Worm (Caenorhabditis elegans) whole organism, L2 larva: ENCODE results near the gene ZK596.2.

Experiments used
- C34F6.9 ChIP-seq: fragments of 150-350 bp; optimal IDR thresholded peaks from 2 replicates; lab custom pipeline; 2014; ENCODE audit warnings: missing biosample characterization, missing genetic modification characterization
- F13H6.1 ChIP-seq: sonication (generic microtip); optimal IDR thresholded peaks from 2 replicates; lab custom pipeline; 2016; ENCODE audit warnings: missing genetic modification characterization, missing compliant biosample characterization
- R02D3.7 ChIP-seq: fragments of 150-350 bp; optimal IDR thresholded peaks from 2 replicates; lab custom pipeline; 2014; ENCODE audit warnings: missing biosample characterization, missing genetic modification characterization
- Y55F3AM.14 ChIP-seq: fragments of 200-800 bp; sonication (Bioruptor generic); optimal IDR thresholded peaks from 2 replicates; lab custom pipeline; 2018; ENCODE audit warnings: mild to moderate bottlenecking, missing genetic modification characterization, missing compliant biosample characterization
- ZK546.5 ChIP-seq: sonication (generic microtip); optimal IDR thresholded peaks from 2 replicates; lab custom pipeline; 2017; ENCODE audit warnings: missing biosample characterization, missing genetic modification characterization
- alr-1 ChIP-seq: fragments of 150-350 bp; optimal IDR thresholded peaks from 2 replicates; lab custom pipeline; 2014; ENCODE audit warnings: missing biosample characterization, missing genetic modification characterization
- aly-2 ChIP-seq: fragments of 150-350 bp; optimal IDR thresholded peaks from 2 replicates; lab custom pipeline; 2014; ENCODE audit warnings: missing biosample characterization, missing genetic modification characterization
- ama-1 ChIP-seq: fragments of 150-350 bp; optimal IDR thresholded peaks from 2 replicates; lab custom pipeline; 2018; ENCODE audit warnings: inconsistent platforms
- ceh-16 ChIP-seq: fragments of 150-350 bp; optimal IDR thresholded peaks from 2 replicates; lab custom pipeline; 2014; ENCODE audit warnings: missing biosample characterization, missing genetic modification characterization
- ceh-82 ChIP-seq: fragments of 150-350 bp; optimal IDR thresholded peaks from 2 replicates; lab custom pipeline; 2014; ENCODE audit warnings: missing biosample characterization, missing genetic modification characterization
- crh-2 ChIP-seq: sonication (generic microtip); optimal IDR thresholded peaks from 2 replicates; lab custom pipeline; 2017; ENCODE audit warnings: missing biosample characterization, missing genetic modification characterization
- dmd-4 ChIP-seq: sonication (generic microtip); optimal IDR thresholded peaks from 2 replicates; lab custom pipeline; 2017; ENCODE audit warnings: missing biosample characterization, missing genetic modification characterization
- egl-27 ChIP-seq: sonication (generic microtip); optimal IDR thresholded peaks from 3 replicates; lab custom pipeline; 2017; ENCODE audit warnings: missing biosample characterization, missing genetic modification reagents, missing genetic modification characterization
- elt-1 ChIP-seq: fragments of 150-350 bp; optimal IDR thresholded peaks from 2 replicates; lab custom pipeline; 2014; ENCODE audit warnings: missing biosample characterization, missing genetic modification characterization
- elt-3 ChIP-seq: sonication (generic microtip); optimal IDR thresholded peaks from 2 replicates; lab custom pipeline; 2017; ENCODE audit warnings: missing biosample characterization, missing genetic modification characterization
- gmeb-1 ChIP-seq: fragments of 150-350 bp; optimal IDR thresholded peaks from 2 replicates; lab custom pipeline; 2014; ENCODE audit warnings: missing biosample characterization, missing genetic modification characterization
- lin-11 ChIP-seq: fragments of 150-350 bp; sonication (generic microtip); optimal IDR thresholded peaks from 2 replicates; lab custom pipeline; 2014; ENCODE audit warnings: missing biosample characterization, missing genetic modification characterization, inconsistent platforms, mixed read lengths
- lin-13 ChIP-seq: fragments of 150-350 bp; optimal IDR thresholded peaks from 2 replicates; lab custom pipeline; 2014; ENCODE audit warnings: missing biosample characterization, missing genetic modification reagents, missing genetic modification characterization
- lin-39 ChIP-seq: fragments of 150-350 bp; optimal IDR thresholded peaks from 2 replicates; lab custom pipeline; 2014; ENCODE audit warnings: missing biosample characterization, missing genetic modification reagents, missing genetic modification characterization
- lsy-2 ChIP-seq, 2 experiments: fragments of 150-350 bp in 1 of 2; sonication (generic microtip) in 1 of 2; optimal IDR thresholded peaks; 2 replicates each; lab custom pipeline; 2014 to 2017; ENCODE audit warnings: missing biosample characterization in 2 of 2, missing genetic modification characterization in 2 of 2
- mab-5 ChIP-seq: fragments of 150-350 bp; optimal IDR thresholded peaks from 2 replicates; lab custom pipeline; 2014; ENCODE audit warnings: missing biosample characterization, missing genetic modification characterization
- mbf-1 ChIP-seq: sonication (generic microtip); optimal IDR thresholded peaks from 2 replicates; lab custom pipeline; 2017; ENCODE audit warnings: missing biosample characterization, missing genetic modification characterization
- mdl-1 ChIP-seq, 2 experiments: fragments of 150-350 bp in 1 of 2; sonication (generic microtip) in 1 of 2; optimal IDR thresholded peaks; 2 replicates each; lab custom pipeline; 2017; ENCODE audit warnings: missing biosample characterization in 2 of 2, missing genetic modification characterization in 2 of 2
- nhr-10 ChIP-seq: sonication (generic microtip); optimal IDR thresholded peaks from 2 replicates; lab custom pipeline; 2017; ENCODE audit warnings: missing biosample characterization, missing genetic modification characterization
- nhr-11 ChIP-seq: fragments of 150-350 bp; optimal IDR thresholded peaks from 2 replicates; lab custom pipeline; 2014; ENCODE audit warnings: missing biosample characterization, missing genetic modification characterization
- nhr-12 ChIP-seq: fragments of 150-350 bp; optimal IDR thresholded peaks from 2 replicates; lab custom pipeline; 2014; ENCODE audit warnings: missing biosample characterization, missing genetic modification characterization
- nhr-129 ChIP-seq: fragments of 150-350 bp; optimal IDR thresholded peaks from 2 replicates; lab custom pipeline; 2014; ENCODE audit warnings: missing biosample characterization, missing genetic modification characterization
- nhr-21 ChIP-seq: fragments of 150-350 bp; optimal IDR thresholded peaks from 2 replicates; lab custom pipeline; 2014; ENCODE audit warnings: missing biosample characterization, missing genetic modification characterization
- nhr-23 ChIP-seq: fragments of 150-350 bp; optimal IDR thresholded peaks from 2 replicates; lab custom pipeline; 2014; ENCODE audit warnings: missing biosample characterization, missing genetic modification reagents, missing genetic modification characterization
- nhr-237 ChIP-seq: fragments of 150-350 bp; optimal IDR thresholded peaks from 2 replicates; lab custom pipeline; 2014; ENCODE audit warnings: missing biosample characterization, missing genetic modification characterization
- nhr-6 ChIP-seq: fragments of 150-350 bp; optimal IDR thresholded peaks from 2 replicates; lab custom pipeline; 2014; ENCODE audit warnings: missing biosample characterization, missing genetic modification characterization
- nhr-77 ChIP-seq: fragments of 150-350 bp; optimal IDR thresholded peaks from 2 replicates; lab custom pipeline; 2014; ENCODE audit warnings: missing biosample characterization, missing genetic modification characterization
- peb-1 ChIP-seq: fragments of 150-350 bp; optimal IDR thresholded peaks from 2 replicates; lab custom pipeline; 2014; ENCODE audit warnings: missing biosample characterization, missing genetic modification characterization
- sem-4 ChIP-seq: fragments of 150-350 bp; optimal IDR thresholded peaks from 2 replicates; lab custom pipeline; 2014; ENCODE audit warnings: missing biosample characterization, missing genetic modification reagents, missing genetic modification characterization
- skn-1 ChIP-seq: sonication (generic microtip); optimal IDR thresholded peaks from 2 replicates; lab custom pipeline; 2017; ENCODE audit warnings: missing biosample characterization, missing genetic modification characterization
- sma-9 ChIP-seq, 2 experiments: fragments of 150-350 bp in 1 of 2; sonication (generic microtip) in 1 of 2; optimal IDR thresholded peaks; 2 replicates each; lab custom pipeline; 2014 to 2016; ENCODE audit warnings: missing genetic modification characterization in 2 of 2, mild to moderate bottlenecking in 1 of 2, missing biosample characterization in 1 of 2, missing compliant biosample characterization in 1 of 2, missing genetic modification reagents in 1 of 2, moderate library complexity in 1 of 2
- snpc-4 ChIP-seq: fragments of 150-350 bp; optimal IDR thresholded peaks from 2 replicates; lab custom pipeline; 2014; ENCODE audit warnings: missing biosample characterization, missing genetic modification characterization
- unc-39 ChIP-seq: fragments of 150-350 bp; optimal IDR thresholded peaks from 2 replicates; lab custom pipeline; 2014; ENCODE audit warnings: missing biosample characterization, missing genetic modification characterization
- unc-55 ChIP-seq: fragments of 150-350 bp; sonication (generic microtip); optimal IDR thresholded peaks from 3 replicates; lab custom pipeline; 2014; ENCODE audit warnings: missing biosample characterization, missing genetic modification reagents, missing genetic modification characterization
- unc-62 ChIP-seq: fragments of 150-350 bp; optimal IDR thresholded peaks from 2 replicates; lab custom pipeline; 2014; ENCODE audit warnings: missing biosample characterization, missing genetic modification reagents, missing genetic modification characterization
- ztf-1 ChIP-seq: fragments of 200-800 bp; sonication (Bioruptor generic); conservative IDR thresholded peaks from 2 replicates; pipeline ENCODE4 v1.3.6; 2022; ENCODE audit warnings: missing genetic modification characterization, missing compliant biosample characterization
- ztf-11 ChIP-seq: sonication (generic microtip); optimal IDR thresholded peaks from 2 replicates; lab custom pipeline; 2017; ENCODE audit warnings: missing biosample characterization, missing genetic modification characterization
- ztf-4 ChIP-seq: fragments of 150-350 bp; optimal IDR thresholded peaks from 2 replicates; lab custom pipeline; 2014; ENCODE audit warnings: missing biosample characterization, missing genetic modification characterization

Gene ZK596.2

DNA sequence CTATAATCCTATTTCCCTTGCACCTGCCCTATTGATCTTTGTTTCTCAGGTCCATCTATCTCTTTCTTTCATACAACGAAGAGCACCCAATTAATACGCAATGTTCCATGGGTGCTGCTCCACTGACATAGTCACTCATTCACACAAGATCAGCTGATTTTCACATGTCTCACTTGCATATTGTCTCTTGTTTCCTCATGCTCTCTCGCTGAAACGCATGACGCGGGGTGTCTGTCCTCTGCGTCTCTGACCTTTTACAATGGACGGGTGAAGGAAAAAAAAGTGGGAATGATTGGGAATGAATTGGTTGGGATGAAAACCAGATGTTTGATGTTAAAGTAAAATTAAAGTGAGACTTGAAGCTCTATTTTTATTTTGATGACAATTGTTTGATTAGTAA, 26.2 kb upstream of the ZK596.2 start (continued):
- TF ChIP-seq ztf-11 (no peak), nhr-77 (no peak), ceh-82 (tag; lab: Kevin White, UChicago) (no peak), nhr-237 (tag; lab: Kevin White, UChicago) (no peak)
- TF ChIP-seq, all 48 proteins: peak for 26

DNA sequence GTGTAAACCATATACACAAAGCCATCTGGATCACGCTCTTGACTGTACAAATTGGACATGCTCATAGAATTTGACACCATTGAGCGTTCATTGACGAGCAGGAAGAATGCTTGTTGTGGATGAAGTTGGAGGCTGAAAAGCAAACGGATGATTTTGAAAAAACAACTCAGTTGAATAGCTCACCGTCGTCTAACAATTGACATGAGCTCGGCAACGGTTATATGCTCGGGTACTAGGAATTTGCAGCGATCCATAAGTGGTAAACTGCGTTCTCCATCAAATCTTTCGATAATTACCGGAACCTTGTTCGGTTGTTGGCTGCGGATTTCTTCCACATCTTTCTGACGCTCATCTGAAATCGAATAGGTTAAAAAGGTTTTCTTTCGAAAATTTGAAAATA, 25.7 kb upstream of the ZK596.2 start:
- no peak for TF ChIP-seq ceh-82 (tag; lab: Kevin White, UChicago)
- no peak for TF ChIP-seq nhr-11
- TF ChIP-seq unc-39 (tag; lab: Kevin White, UChicago) = no peak
- TF ChIP-seq nhr-77 = no peak
- no peak for TF ChIP-seq ZK546.5
- no peak for TF ChIP-seq mbf-1 (tag; lab: Kevin White, UChicago)
- TF ChIP-seq lsy-2 (tag; optimal IDR thresholded peaks at IDR 0.05; lab: Kevin White, UChicago) = no peak
- TF ChIP-seq mab-5 (tag; lab: Kevin White, UChicago) = no peak
- TF ChIP-seq nhr-23 (tag; lab: Kevin White, UChicago) = no peak
- no peak for TF ChIP-seq alr-1
- no peak for TF ChIP-seq Y55F3AM.14 (GFP tag; lab: Kevin White, UChicago)
- no peak for TF ChIP-seq ama-1 (lab: Kevin White, UChicago)
- TF ChIP-seq F13H6.1 (tag; lab: Kevin White, UChicago) = no peak
- no peak for TF ChIP-seq ceh-16 (tag; lab: Kevin White, UChicago)
- TF ChIP-seq unc-62 (GFP tag; lab: Kevin White, UChicago) = no peak
- TF ChIP-seq nhr-10 (tag; lab: Kevin White, UChicago) = no peak
- TF ChIP-seq peb-1 (tag; lab: Kevin White, UChicago) = no peak
- no peak for TF ChIP-seq nhr-6 (tag; lab: Kevin White, UChicago)
- TF ChIP-seq, all 48 proteins: peak for 0

DNA sequence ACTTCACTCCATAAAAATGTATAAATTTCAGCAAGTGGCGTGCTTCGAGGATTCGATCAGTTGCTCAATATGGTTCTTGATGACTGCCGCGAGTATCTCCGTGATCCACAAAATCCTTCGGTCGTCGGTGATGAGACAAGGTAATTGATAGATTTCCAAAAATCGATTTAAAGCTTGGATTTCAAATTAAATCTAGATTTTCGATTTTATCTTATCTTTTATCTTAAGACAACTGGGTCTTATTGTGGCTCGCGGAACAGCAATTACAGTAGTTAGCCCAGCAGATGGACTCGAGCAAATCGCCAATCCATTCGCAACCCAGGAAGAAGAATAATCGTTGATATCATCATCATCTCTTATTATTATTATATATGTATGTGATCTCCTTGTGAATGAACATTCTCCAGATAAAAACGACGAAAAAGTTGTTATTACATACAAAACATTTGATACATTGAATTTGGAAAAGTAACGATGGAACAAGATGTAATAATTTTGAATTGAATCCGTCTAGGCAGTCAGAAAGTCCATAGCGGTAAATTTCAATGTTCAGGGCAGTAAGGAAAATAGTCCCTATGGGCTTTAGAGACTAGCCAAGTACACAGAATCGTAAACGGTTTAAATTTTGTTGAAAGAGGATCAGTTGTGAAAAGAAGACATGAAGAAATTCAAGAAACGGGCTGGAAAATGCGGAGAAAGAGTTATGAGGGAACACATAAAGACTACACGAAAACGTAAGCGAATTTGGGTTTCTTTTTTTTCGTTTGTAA, 24.9 kb upstream of the ZK596.2 start:
- TF ChIP-seq nhr-23 (tag; lab: Kevin White, UChicago) (no peak), ama-1 (lab: Kevin White, UChicago) (peak; percentile 66), Y55F3AM.14 (GFP tag; lab: Kevin White, UChicago) (peak; percentile 57), R02D3.7 (no peak), sma-9 (GFP tag; optimal IDR thresholded peaks at IDR 0.05; lab: Kevin White, UChicago) (peak; percentile 42), sma-9 (tag; optimal IDR thresholded peaks at IDR 0.05; lab: Kevin White, UChicago) (no peak), ztf-1 (no peak), dmd-4 (tag; lab: Kevin White, UChicago) (no peak), unc-39 (tag; lab: Kevin White, UChicago) (no peak), lin-39 (tag; lab: Kevin White, UChicago) (no peak), gmeb-1 (tag; lab: Kevin White, UChicago) (peak; percentile 13), sem-4 (tag; lab: Kevin White, UChicago) (no peak), nhr-12 (no peak), nhr-129 (tag; lab: Kevin White, UChicago) (peak; percentile 36), ztf-11 (no peak), aly-2 (no peak), ztf-4 (peak; percentile 31), ZK546.5 (no peak), nhr-6 (tag; lab: Kevin White, UChicago) (peak; percentile 6), elt-1 (no peak), lsy-2 (tag; optimal IDR thresholded peaks at IDR 0.05; lab: Kevin White, UChicago) (peak in 1 of 2 experiments; percentile 42), crh-2 (tag; lab: Kevin White, UChicago) (peak; percentile 28)

DNA sequence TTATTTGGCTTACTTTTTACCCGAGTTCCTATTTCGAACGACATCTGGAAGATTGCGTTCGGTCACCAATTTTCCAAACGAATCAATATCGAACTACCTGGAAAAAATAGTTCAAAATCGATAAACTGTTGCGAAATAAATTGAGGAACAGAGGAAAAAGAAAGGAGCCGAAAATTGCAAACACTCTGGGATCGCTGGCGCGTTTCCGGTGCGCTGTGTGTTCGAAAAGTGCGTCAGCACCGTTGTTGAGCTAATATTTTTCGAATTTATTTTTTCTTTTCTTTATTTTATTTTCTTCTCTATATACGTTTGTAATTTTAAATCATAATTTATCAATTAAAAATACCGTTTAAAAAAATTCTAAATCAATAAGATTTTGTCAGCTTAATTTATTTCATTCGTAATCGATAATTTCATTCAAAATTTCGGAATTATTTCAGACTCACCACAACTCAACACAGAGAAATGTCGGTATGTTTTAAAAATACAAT, 24.0 kb upstream of the ZK596.2 start, which contains the start of the genes dnc-1 and lsm-7:
Gene dnc-1 (minus strand): TSS at position 142 of the 491 bp plus-strand sequence.
Gene lsm-7 (plus strand): TSS at position 441 of the 491 bp plus-strand sequence.
- TF ChIP-seq ceh-16 (tag; lab: Kevin White, UChicago) (no peak), F13H6.1 (tag; lab: Kevin White, UChicago) (peak; percentile 59), lin-39 (tag; lab: Kevin White, UChicago) (no peak), alr-1 (no peak), ztf-4 (peak; percentile 17), egl-27 (tag; lab: Kevin White, UChicago) (peak; percentile 1), mab-5 (tag; lab: Kevin White, UChicago) (peak; percentile 55), mdl-1 (tag; optimal IDR thresholded peaks at IDR 0.05; lab: Kevin White, UChicago) (peak in 1 of 2 experiments; percentile 2), nhr-21 (tag; lab: Kevin White, UChicago) (no peak), nhr-10 (tag; lab: Kevin White, UChicago) (no peak), snpc-4 (tag; lab: Kevin White, UChicago) (peak; percentile 28), skn-1 (no peak), ama-1 (lab: Kevin White, UChicago) (no peak), R02D3.7 (no peak), sma-9 (GFP tag; optimal IDR thresholded peaks at IDR 0.05; lab: Kevin White, UChicago) (peak; percentile 74), sma-9 (tag; optimal IDR thresholded peaks at IDR 0.05; lab: Kevin White, UChicago) (no peak), unc-55 (GFP tag; lab: Kevin White, UChicago) (peak; percentile 95), unc-62 (GFP tag; lab: Kevin White, UChicago) (no peak), gmeb-1 (tag; lab: Kevin White, UChicago) (peak; percentile 81), sem-4 (tag; lab: Kevin White, UChicago) (peak; percentile 58), nhr-23 (tag; lab: Kevin White, UChicago) (no peak), lin-13 (peak; percentile 54), lin-11 (peak; percentile 56), nhr-129 (tag; lab: Kevin White, UChicago) (peak; percentile 75), Y55F3AM.14 (GFP tag; lab: Kevin White, UChicago) (no peak), nhr-237 (tag; lab: Kevin White, UChicago) (no peak), nhr-6 (tag; lab: Kevin White, UChicago) (no peak), peb-1 (tag; lab: Kevin White, UChicago) (no peak), C34F6.9 (tag; lab: Kevin White, UChicago) (peak; percentile 95), elt-3 (no peak)
